Worm (Caenorhabditis elegans) whole organism, mixed stage, embryonic: ENCODE results near the gene C33G3.5.

Source experiments
- M03D4.4 ChIP-seq: sonication (generic microtip); optimal IDR thresholded peaks from 2 replicates; lab custom pipeline; 2017; ENCODE audit warnings: mild to moderate bottlenecking, missing genetic modification characterization, missing compliant biosample characterization
- bed-3 ChIP-seq: fragments of 200-800 bp; sonication (Bioruptor generic); optimal IDR thresholded peaks from 3 replicates; lab custom pipeline; 2018; ENCODE audit warnings: mild to moderate bottlenecking, missing genetic modification characterization, moderate library complexity, missing compliant biosample characterization
- blmp-1 ChIP-seq: fragments of 150-350 bp; optimal IDR thresholded peaks from 2 replicates; lab custom pipeline; 2014; ENCODE audit warnings: missing biosample characterization, missing genetic modification characterization
- ceh-39 ChIP-seq: fragments of 150-350 bp; optimal IDR thresholded peaks from 2 replicates; lab custom pipeline; 2014; ENCODE audit warnings: missing biosample characterization, missing genetic modification characterization
- ceh-43 ChIP-seq: fragments of 200-800 bp; sonication (Bioruptor generic); optimal IDR thresholded peaks from 2 replicates; lab custom pipeline; 2018; ENCODE audit warnings: mild to moderate bottlenecking, missing genetic modification characterization, moderate library complexity, missing compliant biosample characterization
- ceh-83 ChIP-seq: fragments of 200-800 bp; sonication (Bioruptor generic); optimal IDR thresholded peaks from 2 replicates; lab custom pipeline; 2018; ENCODE audit warnings: mild to moderate bottlenecking, missing genetic modification characterization, missing compliant biosample characterization
- ces-1 ChIP-seq: fragments of 150-350 bp; optimal IDR thresholded peaks from 2 replicates; lab custom pipeline; 2014; ENCODE audit warnings: missing biosample characterization, missing genetic modification reagents, missing genetic modification characterization
- cnd-1 ChIP-seq: fragments of 200-800 bp; sonication (Bioruptor generic); optimal IDR thresholded peaks from 2 replicates; lab custom pipeline; 2018; ENCODE audit warnings: mild to moderate bottlenecking, missing genetic modification characterization, missing compliant biosample characterization
- drap-1 ChIP-seq: fragments of 200-800 bp; sonication (Bioruptor generic); optimal IDR thresholded peaks from 3 replicates; lab custom pipeline; 2018; ENCODE audit warnings: mild to moderate bottlenecking, missing genetic modification characterization, missing compliant biosample characterization
- elt-1 ChIP-seq: sonication (generic microtip); optimal IDR thresholded peaks from 2 replicates; lab custom pipeline; 2017; ENCODE audit warnings: missing genetic modification characterization, mild to moderate bottlenecking, missing compliant biosample characterization, antibody characterized with exemption, moderate library complexity, borderline replicate concordance; ENCODE audit not compliant: insufficient read depth
- flh-1 ChIP-seq: fragments of 200-800 bp; sonication (Bioruptor generic); optimal IDR thresholded peaks from 2 replicates; lab custom pipeline; 2018; ENCODE audit warnings: mild to moderate bottlenecking, missing genetic modification characterization, moderate library complexity, missing compliant biosample characterization
- ham-2 ChIP-seq: fragments of 200-800 bp; sonication (Bioruptor generic); optimal IDR thresholded peaks from 2 replicates; lab custom pipeline; 2018; ENCODE audit warnings: mild to moderate bottlenecking, missing genetic modification characterization, missing compliant biosample characterization
- hlh-1 ChIP-seq: fragments of 150-350 bp; optimal IDR thresholded peaks from 2 replicates; lab custom pipeline; 2014; ENCODE audit warnings: missing biosample characterization, missing genetic modification reagents, missing genetic modification characterization
- lin-32 ChIP-seq: fragments of 200-800 bp; sonication (Bioruptor generic); optimal IDR thresholded peaks from 2 replicates; lab custom pipeline; 2018; ENCODE audit warnings: mild to moderate bottlenecking, missing genetic modification characterization, missing compliant biosample characterization
- lsy-2 ChIP-seq: fragments of 150-350 bp; optimal IDR thresholded peaks from 2 replicates; lab custom pipeline; 2014; ENCODE audit warnings: missing biosample characterization, missing genetic modification characterization
- mab-5 ChIP-seq: fragments of 150-350 bp; optimal IDR thresholded peaks from 2 replicates; lab custom pipeline; 2014; ENCODE audit warnings: missing biosample characterization, missing genetic modification characterization
- mep-1 ChIP-seq: fragments of 150-350 bp; optimal IDR thresholded peaks from 2 replicates; lab custom pipeline; 2017; ENCODE audit warnings: missing biosample characterization, missing genetic modification reagents, missing genetic modification characterization, inconsistent platforms
- nhr-237 ChIP-seq: fragments of 150-350 bp; optimal IDR thresholded peaks from 2 replicates; lab custom pipeline; 2014; ENCODE audit warnings: missing biosample characterization, missing genetic modification characterization
- nhr-76 ChIP-seq: sonication (generic microtip); optimal IDR thresholded peaks from 2 replicates; lab custom pipeline; 2017; ENCODE audit warnings: missing biosample characterization, missing genetic modification characterization
- pha-4 ChIP-seq: fragments of 150-350 bp; optimal IDR thresholded peaks from 2 replicates; lab custom pipeline; 2018; ENCODE audit warnings: missing biosample characterization, missing genetic modification reagents, missing genetic modification characterization
- sem-2 ChIP-seq: fragments of 200-800 bp; sonication (Bioruptor generic); optimal IDR thresholded peaks from 2 replicates; lab custom pipeline; 2018; ENCODE audit warnings: mild to moderate bottlenecking, missing genetic modification characterization, missing compliant biosample characterization
- snpc-4 ChIP-seq: fragments of 150-350 bp; optimal IDR thresholded peaks from 2 replicates; lab custom pipeline; 2014; ENCODE audit warnings: missing biosample characterization, missing genetic modification characterization
- sptf-1 ChIP-seq: sonication (generic microtip); optimal IDR thresholded peaks from 2 replicates; lab custom pipeline; 2017; ENCODE audit warnings: mild to moderate bottlenecking, missing genetic modification characterization, moderate library complexity, missing compliant biosample characterization
- tbx-8 ChIP-seq: fragments of 200-800 bp; sonication (Bioruptor generic); optimal IDR thresholded peaks from 2 replicates; lab custom pipeline; 2018; ENCODE audit warnings: mild to moderate bottlenecking, missing genetic modification characterization, moderate library complexity, missing compliant biosample characterization
- unc-120 ChIP-seq: sonication (generic microtip); optimal IDR thresholded peaks from 2 replicates; lab custom pipeline; 2017; ENCODE audit warnings: missing genetic modification characterization, missing compliant biosample characterization; ENCODE audit not compliant: poor library complexity, severe bottlenecking
- unc-39 ChIP-seq: fragments of 150-350 bp; optimal IDR thresholded peaks from 2 replicates; lab custom pipeline; 2014; ENCODE audit warnings: missing biosample characterization, missing genetic modification characterization
- unc-62 ChIP-seq: fragments of 150-350 bp; optimal IDR thresholded peaks from 2 replicates; lab custom pipeline; 2014; ENCODE audit warnings: missing biosample characterization, missing genetic modification reagents, missing genetic modification characterization
- zip-8 ChIP-seq: fragments of 150-350 bp; optimal IDR thresholded peaks from 2 replicates; lab custom pipeline; 2014; ENCODE audit warnings: missing biosample characterization, missing genetic modification characterization
- ztf-11 ChIP-seq: fragments of 150-350 bp; optimal IDR thresholded peaks from 2 replicates; lab custom pipeline; 2014; ENCODE audit warnings: missing biosample characterization, missing genetic modification characterization

The C33G3.5 gene

ce11 chrX:14098618-14099118 lies 20.2 kb upstream of the C33G3.5 start, which contains the start of gene F16B12.4:
Gene F16B12.4 (minus strand): TSS chrX:14098668.
- TF ChIP-seq M03D4.4 (tag; lab: Kevin White, UChicago) (no peak), pha-4 (tag; lab: Kevin White, UChicago) (peak; percentile 14), unc-39 (tag; lab: Kevin White, UChicago) (no peak)
- TF ChIP-seq, all 35 proteins: peak for 1

- TF ChIP-seq bed-3 (GFP tag; lab: Kevin White, UChicago), result no peak
- TF ChIP-seq ces-1 (GFP tag; lab: Kevin White, UChicago), result no peak
- TF ChIP-seq pha-4 (tag; lab: Kevin White, UChicago), result no peak
- TF ChIP-seq cnd-1 (tag; lab: Kevin White, UChicago), result no peak
- no peak for TF ChIP-seq nhr-237 (tag; lab: Kevin White, UChicago)
- no peak for TF ChIP-seq snpc-4
- no peak for TF ChIP-seq unc-39 (tag; lab: Kevin White, UChicago)
- TF ChIP-seq ceh-83 (GFP tag; lab: Kevin White, UChicago), result no peak
- TF ChIP-seq zip-8, result no peak
- no peak for TF ChIP-seq elt-1
- no peak for TF ChIP-seq unc-120 (tag; lab: Kevin White, UChicago)
Measured at ce11 chrX:14090990-14091389, 12.5 kb upstream of the C33G3.5 start.

ce11 chrX:14090089-14090488 lies 11.6 kb upstream of the C33G3.5 start, which contains the start of gene dsl-4:
Gene dsl-4 (plus strand): TSS chrX:14090389.
- no peak for TF ChIP-seq sptf-1 (tag; lab: Kevin White, UChicago)
- TF ChIP-seq zip-8, result no peak
- no peak for TF ChIP-seq lsy-2 (tag; lab: Kevin White, UChicago)
- no peak for TF ChIP-seq blmp-1
- no peak for TF ChIP-seq drap-1 (GFP tag; lab: Kevin White, UChicago)
- no peak for TF ChIP-seq pha-4 (tag; lab: Kevin White, UChicago)
- no peak for TF ChIP-seq ceh-43 (GFP tag; lab: Kevin White, UChicago)
- TF ChIP-seq mab-5 (tag; lab: Kevin White, UChicago), result no peak
- no peak for TF ChIP-seq M03D4.4 (tag; lab: Kevin White, UChicago)
- no peak for TF ChIP-seq ham-2 (GFP tag; lab: Kevin White, UChicago)
- no peak for TF ChIP-seq hlh-1
- no peak for TF ChIP-seq snpc-4
- no peak for TF ChIP-seq sem-2 (GFP tag; lab: Kevin White, UChicago)

ce11 chrX:14085208-14085607 lies 6.7 kb upstream of the C33G3.5 start, which contains the start of gene F16B12.1:
Gene F16B12.1 (plus strand): TSS chrX:14085508.
- TF ChIP-seq ces-1 (GFP tag; lab: Kevin White, UChicago) (no peak), tbx-8 (GFP tag; lab: Kevin White, UChicago) (no peak), bed-3 (GFP tag; lab: Kevin White, UChicago) (no peak), snpc-4 (no peak), mab-5 (tag; lab: Kevin White, UChicago) (no peak), ztf-11 (tag; lab: Kevin White, UChicago) (no peak), unc-62 (GFP tag; lab: Kevin White, UChicago) (no peak), elt-1 (no peak), mep-1 (tag; lab: Kevin White, UChicago) (no peak), nhr-76 (no peak), ceh-39 (no peak)

- TF ChIP-seq hlh-1 (peak; percentile 16), nhr-76 (no peak)
- TF ChIP-seq, all 35 proteins: peak for 1
Measured at ce11 chrX:14084230-14084629, 5.8 kb upstream of the C33G3.5 start, which contains the start of gene C33G3.6. Gene C33G3.6 (minus strand): TSS chrX:14084330.

ce11 chrX:14070950-14071349 lies 7.5 kb downstream of the C33G3.5 start, which contains the start of gene C33G3.4:
Gene C33G3.4 (plus strand): TSS chrX:14071162.
- no peak for TF ChIP-seq sptf-1 (tag; lab: Kevin White, UChicago)
- TF ChIP-seq lsy-2 (tag; lab: Kevin White, UChicago), result no peak
- TF ChIP-seq mab-5 (tag; lab: Kevin White, UChicago), result no peak
- no peak for TF ChIP-seq lin-32 (GFP tag; lab: Kevin White, UChicago)
- no peak for TF ChIP-seq unc-39 (tag; lab: Kevin White, UChicago)
- no peak for TF ChIP-seq flh-1 (GFP tag; lab: Kevin White, UChicago)
- TF ChIP-seq hlh-1, result no peak
